Fruit fly (Drosophila melanogaster): ENCODE data around the gene Task6.

The Task6 gene

DNA sequence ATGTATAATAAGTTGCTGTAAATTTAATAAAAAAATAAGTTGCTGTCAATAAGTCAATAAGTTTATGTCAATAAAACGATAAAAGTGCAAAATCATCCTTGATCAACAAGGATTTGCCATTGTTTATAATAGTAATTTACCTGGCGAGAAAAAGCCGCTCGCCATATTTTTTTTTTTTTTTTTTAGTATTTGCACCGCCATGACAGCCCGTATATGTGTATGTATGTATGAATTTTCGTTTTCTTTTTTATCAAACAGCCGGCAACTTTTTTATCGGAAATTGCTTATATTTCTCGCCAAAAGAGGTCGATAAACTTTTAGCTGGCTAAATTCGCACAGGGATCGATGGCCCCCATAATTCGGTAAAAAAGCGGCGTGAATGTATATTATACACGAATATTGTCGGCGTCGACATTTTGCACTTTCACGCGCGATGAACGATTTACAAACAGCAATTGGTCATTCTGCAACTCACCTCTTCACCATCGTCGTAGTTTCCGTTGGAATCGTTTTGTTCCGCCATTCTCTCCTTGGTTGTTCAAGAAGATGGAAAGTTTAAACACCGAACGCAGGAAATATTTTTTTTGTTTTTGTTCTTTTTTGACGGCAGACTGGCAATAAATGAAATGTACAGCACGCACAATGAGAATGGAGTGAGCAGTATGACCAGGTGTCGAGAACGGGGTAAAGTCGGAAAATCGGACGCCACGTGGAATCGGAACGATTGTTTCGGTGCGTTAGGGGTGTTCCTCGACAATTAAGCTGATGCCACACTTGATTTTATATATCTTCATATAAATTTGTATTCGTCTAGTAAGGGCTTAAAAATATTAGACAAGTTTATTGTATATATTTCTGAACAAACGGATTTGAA lies 14.2 kb downstream of the Task6 start, which contains the start of gene Hrb87F (continued):
- no peak for TF ChIP-seq CG4328 (GFP tag; optimal IDR thresholded peaks at IDR 0.05)
- no peak for TF ChIP-seq Awh (GFP tag; IDR thresholded peaks at IDR 0.05)
- no peak for TF ChIP-seq CG31224 (GFP tag; IDR thresholded peaks at IDR 0.05)
- no peak for TF ChIP-seq Blimp-1 (GFP tag; optimal IDR thresholded peaks at IDR 0.05)
- no peak for TF ChIP-seq CG5245 (GFP tag; optimal IDR thresholded peaks at IDR 0.05)
- no peak for TF ChIP-seq CG10462 (GFP tag; optimal IDR thresholded peaks at IDR 0.05)
- TF ChIP-seq CG16863 (GFP tag; optimal IDR thresholded peaks at IDR 0.05): no peak
- peak; percentile 47 for TF ChIP-seq Sin3A (optimal IDR thresholded peaks at IDR 0.05)
- TF ChIP-seq CG17186 (GFP tag; optimal IDR thresholded peaks at IDR 0.05): no peak
- TF ChIP-seq zf30C (GFP tag; optimal IDR thresholded peaks at IDR 0.05): no peak
- no peak for TF ChIP-seq gcm (GFP tag; optimal IDR thresholded peaks at IDR 0.05)
- no peak for TF ChIP-seq CG7372 (GFP tag; IDR thresholded peaks at IDR 0.05)
- no peak for TF ChIP-seq CG6765 (GFP tag; optimal IDR thresholded peaks at IDR 0.05)
- TF ChIP-seq kay (GFP tag; optimal IDR thresholded peaks at IDR 0.05): no peak
- no peak for TF ChIP-seq grau (tag; optimal IDR thresholded peaks at IDR 0.05)
- TF ChIP-seq slp2 (GFP tag; optimal IDR thresholded peaks at IDR 0.05): no peak
- peak; percentile 28; the same call in 1 of the 2 replicates for TF ChIP-seq MBD-R2 (GFP tag; IDR thresholded peaks at IDR 0.05)
- no peak for TF ChIP-seq odd (GFP tag; optimal IDR thresholded peaks at IDR 0.05)
- TF ChIP-seq Ptx1 (GFP tag; IDR thresholded peaks at IDR 0.05): peak; percentile 29; the same call in 1 of the 2 replicates
- no peak for TF ChIP-seq en (GFP tag; optimal IDR thresholded peaks at IDR 0.05)
- TF ChIP-seq CG31388 (GFP tag; optimal IDR thresholded peaks at IDR 0.05): no peak
- no peak for TF ChIP-seq bigmax (GFP tag; optimal IDR thresholded peaks at IDR 0.05)
- TF ChIP-seq Rx (GFP tag; IDR thresholded peaks at IDR 0.05): no peak
- TF ChIP-seq sc (optimal IDR thresholded peaks at IDR 0.05): no peak
- TF ChIP-seq sc (GFP tag; optimal IDR thresholded peaks at IDR 0.05): no peak
- no peak for TF ChIP-seq CG6654 (GFP tag; optimal IDR thresholded peaks at IDR 0.05)
- no peak for TF ChIP-seq CG31365 (tag; optimal IDR thresholded peaks at IDR 0.05)
- no peak for TF ChIP-seq CG16815 (GFP tag; optimal IDR thresholded peaks at IDR 0.05)
- no peak for TF ChIP-seq sim (GFP tag; IDR thresholded peaks at IDR 0.05)
- TF ChIP-seq CG16779 (GFP tag; IDR thresholded peaks at IDR 0.05): no peak
- TF ChIP-seq CG3281 (GFP tag; optimal IDR thresholded peaks at IDR 0.05): no peak
- no peak for TF ChIP-seq chn (GFP tag; optimal IDR thresholded peaks at IDR 0.05)
- no peak for TF ChIP-seq CG15479 (GFP tag; optimal IDR thresholded peaks at IDR 0.05)
- TF ChIP-seq lola (GFP tag; optimal IDR thresholded peaks at IDR 0.05): no peak
- TF ChIP-seq NFAT (GFP tag; IDR thresholded peaks at IDR 0.05): peak; percentile 33; the same call in 1 of the 2 replicates
- TF ChIP-seq danr (GFP tag; IDR thresholded peaks at IDR 0.05): no peak
- peak; percentile 49 for TF ChIP-seq nom (GFP tag; optimal IDR thresholded peaks at IDR 0.05)
- TF ChIP-seq Opbp (GFP tag; IDR thresholded peaks at IDR 0.05; ENCODE audit: partially characterized antibody): 0 out of 3 replicates have a peak, but pooled peaks have one; percentile 11
- TF ChIP-seq CG7786 (GFP tag; optimal IDR thresholded peaks at IDR 0.05): no peak
- TF ChIP-seq CG9797 (GFP tag; optimal IDR thresholded peaks at IDR 0.05): peak; percentile 57
- TF ChIP-seq D19B (GFP tag; optimal IDR thresholded peaks at IDR 0.05): no peak
- no peak for TF ChIP-seq CG12942 (GFP tag; optimal IDR thresholded peaks at IDR 0.05)
- TF ChIP-seq twi (tag; optimal IDR thresholded peaks at IDR 0.05): no peak
- no peak for TF ChIP-seq psq (GFP tag; optimal IDR thresholded peaks at IDR 0.05)
- no peak for TF ChIP-seq gsb (GFP tag; IDR thresholded peaks at IDR 0.05)
- TF ChIP-seq CG30020 (tag; optimal IDR thresholded peaks at IDR 0.05): peak; percentile 93
- no peak for TF ChIP-seq CG4404 (GFP tag; IDR thresholded peaks at IDR 0.05)
- peak; percentile 67 for TF ChIP-seq Dref (GFP tag; IDR thresholded peaks at IDR 0.05)
- peak; percentile 29 for TF ChIP-seq Sry-δ (GFP tag; optimal IDR thresholded peaks at IDR 0.05)
- peak; percentile 28 for TF ChIP-seq CG8924 (tag; optimal IDR thresholded peaks at IDR 0.05)
